Fruit fly (Drosophila melanogaster) whole organism, embryonic: ENCODE measurements around the gene lectin-37Da.

Source experiments
- B-H2 ChIP-seq: fragments of 200-800 bp; sonication (Bioruptor generic); optimal IDR thresholded peaks from 2 replicates; lab custom pipeline; 2018; ENCODE audit warnings: missing biosample characterization, mild to moderate bottlenecking, missing genetic modification characterization
- CG10274 ChIP-seq: fragments of 200-800 bp; sonication (Bioruptor generic); optimal IDR thresholded peaks from 3 replicates; lab custom pipeline; 2017; ENCODE audit warnings: missing biosample characterization, mild to moderate bottlenecking, missing genetic modification characterization
- CG10543 ChIP-seq: fragments of 200-800 bp; sonication (Bioruptor generic); optimal IDR thresholded peaks from 3 replicates; lab custom pipeline; 2017; ENCODE audit warnings: missing biosample characterization, mild to moderate bottlenecking, missing genetic modification characterization, moderate library complexity
- CG10979 ChIP-seq: fragments of 200-800 bp; sonication (Bioruptor generic); optimal IDR thresholded peaks from 2 replicates; lab custom pipeline; 2018; ENCODE audit warnings: missing biosample characterization, mild to moderate bottlenecking, missing genetic modification characterization, moderate library complexity
- CG11456 ChIP-seq: fragments of 200-800 bp; sonication (Bioruptor generic); IDR thresholded peaks from 3 replicates; pipeline ENCODE4 v1.3.6; 2022; ENCODE audit warnings: missing biosample characterization, missing genetic modification characterization
- CG12769 ChIP-seq: fragments of 200-800 bp; sonication (Bioruptor generic); optimal IDR thresholded peaks from 2 replicates; lab custom pipeline; 2019; ENCODE audit warnings: missing biosample characterization, mild to moderate bottlenecking, missing genetic modification characterization, moderate library complexity
- CG13424 ChIP-seq: fragments of 200-800 bp; sonication (Bioruptor generic); optimal IDR thresholded peaks from 2 replicates; lab custom pipeline; 2019; ENCODE audit warnings: missing biosample characterization, mild to moderate bottlenecking, missing genetic modification characterization, moderate library complexity
- CG15514 ChIP-seq: fragments of 200-800 bp; sonication (Bioruptor generic); optimal IDR thresholded peaks from 3 replicates; lab custom pipeline; 2017; ENCODE audit warnings: missing biosample characterization, missing genetic modification characterization, mild to moderate bottlenecking, moderate library complexity, missing genetic modification reagents
- CG17361 ChIP-seq: fragments of 200-800 bp; sonication (Bioruptor generic); IDR thresholded peaks from 3 replicates; pipeline ENCODE4 v1.3.6; 2022; ENCODE audit warnings: missing biosample characterization, missing genetic modification characterization
- CG17568 ChIP-seq: fragments of 200-800 bp; sonication (Bioruptor generic); optimal IDR thresholded peaks from 2 replicates; lab custom pipeline; 2018; ENCODE audit warnings: missing biosample characterization, mild to moderate bottlenecking, missing genetic modification characterization, moderate library complexity
- CG2116 ChIP-seq: fragments of 200-800 bp; sonication (Bioruptor generic); optimal IDR thresholded peaks from 3 replicates; lab custom pipeline; 2018; ENCODE audit warnings: missing biosample characterization, mild to moderate bottlenecking, missing genetic modification characterization
- CG2120 ChIP-seq: fragments of 200-800 bp; sonication (Bioruptor generic); optimal IDR thresholded peaks from 3 replicates; lab custom pipeline; 2016; ENCODE audit warnings: missing biosample characterization, missing genetic modification characterization
- CG2875 ChIP-seq: fragments of 200-800 bp; sonication (Bioruptor generic); optimal IDR thresholded peaks from 2 replicates; lab custom pipeline; 2017; ENCODE audit warnings: missing biosample characterization, mild to moderate bottlenecking, missing genetic modification characterization, missing genetic modification reagents
- CG32532 ChIP-seq: fragments of 200-800 bp; sonication (Bioruptor generic); IDR thresholded peaks from 2 replicates; pipeline ENCODE4 v1.3.6; 2022; ENCODE audit warnings: missing biosample characterization, missing genetic modification characterization
- CG4328 ChIP-seq: fragments of 200-800 bp; sonication (Bioruptor generic); optimal IDR thresholded peaks from 3 replicates; lab custom pipeline; 2017; ENCODE audit warnings: missing biosample characterization, missing genetic modification reagents, missing genetic modification characterization
- CG4707 ChIP-seq: fragments of 200-800 bp; sonication (Bioruptor generic); optimal IDR thresholded peaks from 2 replicates; lab custom pipeline; 2018; ENCODE audit warnings: missing biosample characterization, mild to moderate bottlenecking, missing genetic modification characterization, moderate library complexity
- CG7357 ChIP-seq: fragments of 200-800 bp; sonication (Bioruptor generic); IDR thresholded peaks from 3 replicates; pipeline ENCODE4 v1.3.6; 2022; ENCODE audit warnings: missing biosample characterization, missing genetic modification characterization
- CG7745 ChIP-seq: fragments of 200-800 bp; sonication (Bioruptor generic); optimal IDR thresholded peaks from 2 replicates; lab custom pipeline; 2018; ENCODE audit warnings: missing biosample characterization, mild to moderate bottlenecking, missing genetic modification characterization, moderate library complexity
- Dbx ChIP-seq: fragments of 200-800 bp; sonication (Bioruptor generic); IDR thresholded peaks from 3 replicates; pipeline ENCODE4 v1.3.6; 2022; ENCODE audit warnings: missing biosample characterization, missing genetic modification characterization
- Deaf1 ChIP-seq: fragments of 200-800 bp; optimal IDR thresholded peaks from 3 replicates; lab custom pipeline; 2019; ENCODE audit warnings: missing biosample characterization, mild to moderate bottlenecking, missing genetic modification characterization, moderate library complexity
- HLH3B ChIP-seq: fragments of 200-800 bp; sonication (Bioruptor generic); IDR thresholded peaks from 2 replicates; pipeline ENCODE4 v1.3.6; 2022; ENCODE audit warnings: missing biosample characterization, missing genetic modification characterization
- Hand ChIP-seq: fragments of 200-800 bp; sonication (Bioruptor generic); optimal IDR thresholded peaks from 2 replicates; lab custom pipeline; 2017; ENCODE audit warnings: mild to moderate bottlenecking, missing biosample characterization, missing genetic modification reagents, missing genetic modification characterization
- Hmr ChIP-seq: fragments of 200-800 bp; sonication (Bioruptor generic); optimal IDR thresholded peaks from 3 replicates; lab custom pipeline; 2017; ENCODE audit warnings: mild to moderate bottlenecking, missing biosample characterization, missing genetic modification reagents, missing genetic modification characterization
- MTF-1 ChIP-seq: fragments of 200-800 bp; sonication (Bioruptor generic); optimal IDR thresholded peaks from 2 replicates; lab custom pipeline; 2018; ENCODE audit warnings: missing biosample characterization, mild to moderate bottlenecking, missing genetic modification characterization, borderline replicate concordance
- Med ChIP-seq: fragments of 200-800 bp; sonication (Bioruptor generic); peaks from one replicate; lab custom pipeline; 2016; ENCODE audit warnings: missing biosample characterization, missing genetic modification characterization, mild to moderate bottlenecking, inconsistent platforms, moderate library complexity
- abd-A ChIP-seq: fragments of 200-800 bp; sonication (Bioruptor generic); optimal IDR thresholded peaks from 3 replicates; lab custom pipeline; 2019; ENCODE audit warnings: missing biosample characterization, mild to moderate bottlenecking, missing genetic modification characterization, moderate library complexity
- caup ChIP-seq: fragments of 200-800 bp; sonication (Bioruptor generic); optimal IDR thresholded peaks from 3 replicates; lab custom pipeline; 2017; ENCODE audit warnings: missing biosample characterization, mild to moderate bottlenecking, missing genetic modification characterization, moderate library complexity; ENCODE audit not compliant: severe bottlenecking
- cg ChIP-seq: fragments of 200-800 bp; sonication (Bioruptor generic); optimal IDR thresholded peaks from 3 replicates; lab custom pipeline; 2019; ENCODE audit warnings: missing biosample characterization, mild to moderate bottlenecking, missing genetic modification characterization, moderate library complexity
- crol ChIP-seq: fragments of 200-800 bp; sonication (Bioruptor generic); IDR thresholded peaks from 2 replicates; pipeline ENCODE4 v1.3.6; 2022; ENCODE audit warnings: missing biosample characterization, missing genetic modification characterization
- dan ChIP-seq: fragments of 200-800 bp; sonication (Bioruptor generic); IDR thresholded peaks from 2 replicates; pipeline ENCODE4 v1.3.6; 2022; ENCODE audit warnings: missing biosample characterization, missing genetic modification characterization
- dati ChIP-seq: fragments of 200-800 bp; sonication (Bioruptor generic); IDR thresholded peaks from 2 replicates; pipeline ENCODE4 v1.3.6; 2022; ENCODE audit warnings: missing biosample characterization, missing genetic modification characterization
- dmrt11E ChIP-seq: fragments of 200-800 bp; sonication (Bioruptor generic); optimal IDR thresholded peaks from 3 replicates; lab custom pipeline; 2018; ENCODE audit warnings: missing biosample characterization, mild to moderate bottlenecking, missing genetic modification characterization, moderate library complexity
- fd102C ChIP-seq: fragments of 200-800 bp; sonication (Bioruptor generic); optimal IDR thresholded peaks from 2 replicates; lab custom pipeline; 2018; ENCODE audit warnings: missing biosample characterization, mild to moderate bottlenecking, missing genetic modification characterization, moderate library complexity
- fd3F ChIP-seq: fragments of 200-800 bp; sonication (Bioruptor generic); optimal IDR thresholded peaks from 2 replicates; lab custom pipeline; 2018; ENCODE audit warnings: missing biosample characterization, mild to moderate bottlenecking, missing genetic modification characterization, moderate library complexity
- gcm ChIP-seq: fragments of 200-800 bp; sonication (Bioruptor generic); optimal IDR thresholded peaks from 2 replicates; lab custom pipeline; 2019; ENCODE audit warnings: missing biosample characterization, mild to moderate bottlenecking, missing genetic modification characterization, moderate library complexity
- knrl ChIP-seq: fragments of 200-800 bp; sonication (Bioruptor generic); IDR thresholded peaks from 3 replicates; pipeline ENCODE4 v1.3.6; 2022; ENCODE audit warnings: missing biosample characterization, missing genetic modification characterization; ENCODE audit not compliant: partially characterized antibody
- mam ChIP-seq: fragments of 200-800 bp; sonication (Bioruptor generic); optimal IDR thresholded peaks from 3 replicates; lab custom pipeline; 2016; ENCODE audit warnings: missing biosample characterization, missing genetic modification characterization
- p53 ChIP-seq: fragments of 200-800 bp; sonication (Bioruptor generic); optimal IDR thresholded peaks from 2 replicates; lab custom pipeline; 2016; ENCODE audit warnings: missing biosample characterization, missing genetic modification characterization
- pho ChIP-seq: fragments of 200-800 bp; sonication (Bioruptor generic); optimal IDR thresholded peaks from 2 replicates; lab custom pipeline; 2016; ENCODE audit warnings: missing biosample characterization, missing genetic modification characterization
- row ChIP-seq: fragments of 200-800 bp; sonication (Bioruptor generic); IDR thresholded peaks from 3 replicates; pipeline ENCODE4 v1.3.6; 2022; ENCODE audit warnings: missing biosample characterization, missing genetic modification characterization
- salm ChIP-seq: fragments of 200-800 bp; sonication (Bioruptor generic); optimal IDR thresholded peaks from 2 replicates; lab custom pipeline; 2018; ENCODE audit warnings: missing biosample characterization, mild to moderate bottlenecking, missing genetic modification characterization
- schlank ChIP-seq: fragments of 200-800 bp; sonication (Bioruptor generic); optimal IDR thresholded peaks from 2 replicates; lab custom pipeline; 2018; ENCODE audit warnings: missing biosample characterization, mild to moderate bottlenecking, missing genetic modification characterization
- sd ChIP-seq: fragments of 200-800 bp; sonication (Bioruptor generic); optimal IDR thresholded peaks from 3 replicates; lab custom pipeline; 2018; ENCODE audit warnings: missing biosample characterization, mild to moderate bottlenecking, missing genetic modification characterization, moderate library complexity
- seq ChIP-seq: fragments of 200-800 bp; sonication (Bioruptor generic); IDR thresholded peaks from 2 replicates; pipeline ENCODE4 v1.3.6; 2022; ENCODE audit warnings: missing biosample characterization, missing genetic modification characterization
- sr ChIP-seq: fragments of 200-800 bp; sonication (Bioruptor generic); IDR thresholded peaks from 3 replicates; pipeline ENCODE4 v1.3.6; 2022; ENCODE audit warnings: missing biosample characterization, missing genetic modification characterization
- tna ChIP-seq: fragments of 200-800 bp; sonication (Bioruptor generic); IDR thresholded peaks from 2 replicates; pipeline ENCODE4 v1.3.6; 2022; ENCODE audit warnings: missing biosample characterization, missing genetic modification characterization; ENCODE audit not compliant: partially characterized antibody

The lectin-37Da gene

DNA sequence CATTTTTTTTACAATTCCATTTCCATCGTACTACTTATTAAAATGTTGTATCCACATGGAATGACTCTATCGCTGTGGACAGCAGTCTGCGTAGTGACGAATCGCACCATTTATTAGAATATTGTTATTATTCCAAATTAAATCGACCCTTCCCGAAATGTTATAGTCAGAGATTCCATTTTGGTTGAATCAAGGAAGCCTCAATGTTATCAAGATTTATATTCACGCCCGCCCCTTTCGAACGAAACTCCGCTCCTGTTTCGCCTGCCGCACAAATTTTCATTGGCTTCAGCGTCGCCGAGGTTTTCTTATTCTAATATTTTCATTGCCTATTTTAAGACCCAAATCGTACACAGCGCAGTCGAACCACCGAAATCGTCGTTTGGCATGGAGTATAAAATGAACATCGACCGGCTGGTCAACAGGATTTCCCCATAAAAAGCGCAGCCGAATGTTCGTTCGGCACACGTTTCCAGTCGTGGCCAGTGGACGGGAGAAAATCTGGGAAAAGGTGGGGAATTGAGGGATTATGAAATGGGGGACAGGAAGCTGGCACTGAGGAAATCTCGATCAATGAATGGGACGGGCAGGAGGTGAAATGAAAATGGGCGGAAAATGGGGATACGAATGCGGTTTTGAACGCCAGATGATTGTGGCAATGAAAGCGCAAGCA lies 12.3 kb upstream of the lectin-37Da start (continued):
- TF ChIP-seq CG12769 (tag; lab: Kevin White, UChicago) (peak; percentile 84), Hand (no peak), Med (GFP tag; lab: Kevin White, UChicago) (peak; percentile 37), CG32532 (GFP tag; lab: Robert Waterston, UW) (peak; percentile 40), CG17361 (GFP tag; lab: Robert Waterston, UW) (peak; percentile 34; the same call in 1 of the 3 replicates), tna (GFP tag; lab: Robert Waterston, UW) (no peak), HLH3B (GFP tag; lab: Robert Waterston, UW) (0 out of 2 replicates have a peak, but pooled peaks have one; percentile 9), row (GFP tag; lab: Robert Waterston, UW) (peak; percentile 39; the same call in 2 of the 3 replicates), Deaf1 (tag; lab: Kevin White, UChicago) (peak; percentile 54)
- TF ChIP-seq, all 482 proteins: peak for 18

DNA sequence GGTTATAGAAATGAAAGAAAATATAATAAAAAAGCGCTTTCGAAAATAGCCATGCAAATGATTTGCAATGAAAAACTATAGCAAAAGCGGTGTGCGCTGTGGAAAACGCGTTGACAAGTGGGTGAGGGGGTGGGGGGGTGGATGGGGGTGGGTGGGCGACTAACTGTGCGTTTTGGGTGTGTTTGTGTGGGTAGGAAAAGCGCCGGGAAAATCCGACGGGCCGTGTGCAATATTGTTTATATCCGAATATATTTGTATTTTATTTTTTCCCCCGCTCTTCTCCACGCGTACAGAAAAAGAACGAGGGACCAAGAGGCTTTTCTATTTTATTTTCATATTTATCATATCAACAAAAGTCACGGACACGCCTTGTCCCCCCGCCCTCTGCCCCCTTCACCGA lies 11.7 kb upstream of the lectin-37Da start:
- TF ChIP-seq CG4328 (GFP tag; lab: Kevin White, UChicago) (peak; percentile 12), CG15514 (GFP tag; lab: Kevin White, UChicago) (no peak), sr (GFP tag; lab: Robert Waterston, UW) (peak; percentile 95), knrl (GFP tag; lab: Robert Waterston, UW) (0 out of 3 replicates have a peak, but pooled peaks have one; percentile 19), MTF-1 (peak; percentile 100), CG11456 (0 out of 3 replicates have a peak, but pooled peaks have one; percentile 26), p53 (GFP tag; lab: Kevin White, UChicago) (no peak), seq (GFP tag; lab: Robert Waterston, UW) (0 out of 2 replicates have a peak, but pooled peaks have one; percentile 7), abd-A (tag; lab: Kevin White, UChicago) (peak; percentile 37), CG10979 (tag; lab: Kevin White, UChicago) (no peak), dati (GFP tag; lab: Robert Waterston, UW) (no peak), crol (GFP tag; lab: Robert Waterston, UW) (peak; percentile 66), salm (tag; lab: Kevin White, UChicago) (no peak), pho (GFP tag; lab: Kevin White, UChicago) (no peak), Dbx (GFP tag; lab: Robert Waterston, UW) (0 out of 3 replicates have a peak, but pooled peaks have one; percentile 9), sd (peak; percentile 27), CG10543 (GFP tag; lab: Kevin White, UChicago) (peak; percentile 76)

DNA sequence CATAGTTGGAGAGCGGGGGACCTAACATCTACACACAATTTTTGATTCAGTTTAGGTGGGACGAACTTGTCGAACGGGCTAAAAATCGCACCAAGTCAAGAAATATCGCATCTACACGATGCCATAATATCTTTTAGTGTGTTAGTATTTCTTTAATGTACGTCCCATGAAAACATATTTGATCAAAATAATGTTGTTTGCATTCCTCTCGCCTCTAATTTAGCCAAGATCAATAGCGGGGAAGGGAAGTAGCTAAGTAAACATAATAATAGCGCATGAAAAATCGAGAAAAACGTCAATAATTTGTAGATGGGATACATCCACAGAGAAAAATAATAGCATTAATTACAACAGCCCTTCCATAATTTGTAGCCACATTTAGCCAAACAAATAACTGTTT lies 6.2 kb upstream of the lectin-37Da start:
- TF ChIP-seq CG4707 (GFP tag; lab: Kevin White, UChicago) (no peak), CG7745 (tag; lab: Kevin White, UChicago) (no peak), schlank (peak; percentile 33), caup (GFP tag; lab: Kevin White, UChicago) (no peak), dmrt11E (tag; lab: Kevin White, UChicago) (no peak), CG2120 (GFP tag; lab: Kevin White, UChicago) (peak; percentile 15), mam (GFP tag; lab: Kevin White, UChicago) (no peak), dan (no peak), fd3F (GFP tag; lab: Kevin White, UChicago) (peak; percentile 30), CG10274 (GFP tag; lab: Kevin White, UChicago) (no peak), cg (no peak), crol (GFP tag; lab: Robert Waterston, UW) (no peak), Hmr (GFP tag; lab: Kevin White, UChicago) (peak; percentile 49), gcm (GFP tag; lab: Kevin White, UChicago) (no peak), CG2875 (GFP tag; lab: Kevin White, UChicago) (no peak), CG17568 (GFP tag; lab: Kevin White, UChicago) (no peak), CG2116 (GFP tag; lab: Kevin White, UChicago) (no peak), B-H2 (GFP tag; lab: Kevin White, UChicago) (peak; percentile 21), CG7357 (GFP tag; lab: Robert Waterston, UW) (peak; percentile 16; the same call in 1 of the 3 replicates), fd102C (GFP tag; lab: Kevin White, UChicago) (no peak), CG13424 (tag; lab: Kevin White, UChicago) (no peak)
